Comparison of ENCODE assay signal across 5 fruit fly cellular contexts in the genomic region with DNA sequence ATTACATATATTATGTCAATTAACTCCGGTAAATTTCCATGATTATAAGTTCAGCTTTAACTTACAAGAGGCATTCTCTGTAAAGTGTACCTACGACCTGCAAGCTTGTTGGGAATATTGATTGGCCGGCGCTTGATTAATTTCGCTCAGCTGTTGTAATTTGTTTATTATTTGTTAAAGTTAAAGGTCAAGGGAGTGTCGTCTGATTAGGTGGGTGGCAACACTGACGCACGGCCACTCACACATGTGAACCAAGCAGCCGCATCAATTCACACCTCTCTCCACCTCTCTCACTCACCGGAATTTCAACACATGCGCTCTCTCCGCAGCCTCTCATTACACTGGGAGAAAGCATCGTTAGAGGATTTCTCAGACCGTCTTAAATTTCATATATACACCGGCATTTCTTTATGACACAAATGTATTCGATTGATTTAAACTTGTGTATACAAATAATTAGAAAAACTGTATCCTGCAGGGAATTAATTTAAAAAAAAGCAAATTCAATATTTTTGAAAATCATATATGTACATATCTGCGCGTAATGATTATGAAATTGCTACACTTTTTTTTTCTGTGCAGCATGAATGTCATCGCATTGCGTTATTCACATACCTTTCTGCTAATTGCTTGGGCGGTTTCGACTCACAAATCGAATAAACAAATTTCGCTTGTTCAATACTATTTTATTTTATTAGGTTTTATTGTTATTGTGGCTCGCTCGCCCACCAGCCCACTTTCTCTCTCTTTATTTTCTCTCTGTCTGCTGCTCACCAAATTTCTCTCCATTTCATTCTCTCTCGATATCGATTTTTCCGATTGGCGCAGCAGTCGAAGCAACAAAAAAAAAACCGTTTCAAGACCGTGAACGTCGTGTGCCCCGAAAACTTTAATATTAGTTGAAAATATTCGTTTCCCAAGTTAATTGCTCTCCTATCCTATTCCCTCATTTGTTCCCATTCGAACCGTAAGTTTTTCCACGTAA.
TF ChIP-seq lines count a peak whose summit lies in the region.

No protein-coding gene starts in this region.

- TF ChIP-seq CTCF in whole organism, embryonic (GFP tag; optimal IDR thresholded peaks at IDR 0.05; lab: Kevin White, UChicago): peak; percentile 48

TF ChIP-seq in whole organism, adult, 20 proteins besides CTCF, POLR2A, EP300 and RAD21 (continues in another document):
- TF ChIP-seq CG7045 (GFP tag; optimal IDR thresholded peaks at IDR 0.05; lab: Kevin White, UChicago): peak; percentile 91
- TF ChIP-seq Crg-1 (GFP tag; optimal IDR thresholded peaks at IDR 0.05; lab: Kevin White, UChicago): peak; percentile 44
- TF ChIP-seq Clk (GFP tag; optimal IDR thresholded peaks at IDR 0.05; lab: Kevin White, UChicago): peak; percentile 78
- peak; percentile 70 for TF ChIP-seq cic (GFP tag; optimal IDR thresholded peaks at IDR 0.05; lab: Kevin White, UChicago)
- peak; percentile 89 for TF ChIP-seq CG7101 (tag; optimal IDR thresholded peaks at IDR 0.05; lab: Kevin White, UChicago)
- peak; percentile 91 for TF ChIP-seq CG33017 (tag; optimal IDR thresholded peaks at IDR 0.05; lab: Kevin White, UChicago)
- peak; percentile 55 for TF ChIP-seq CG1620 (GFP tag; optimal IDR thresholded peaks at IDR 0.05; lab: Kevin White, UChicago)
- TF ChIP-seq kay (GFP tag; lab: Kevin White, UChicago; ENCODE audit: borderline replicate concordance): no peak
- TF ChIP-seq pad (GFP tag; optimal IDR thresholded peaks at IDR 0.05; lab: Kevin White, UChicago): peak; percentile 69
- peak; percentile 91 for TF ChIP-seq CG11617 (GFP tag; optimal IDR thresholded peaks at IDR 0.05; lab: Kevin White, UChicago)
- peak; percentile 89 for TF ChIP-seq CG12768 (GFP tag; optimal IDR thresholded peaks at IDR 0.05; lab: Kevin White, UChicago)
- TF ChIP-seq bab1 (GFP tag; optimal IDR thresholded peaks at IDR 0.05; lab: Kevin White, UChicago): peak; percentile 54
- TF ChIP-seq CG5204 (GFP tag; optimal IDR thresholded peaks at IDR 0.05; lab: Kevin White, UChicago): peak; percentile 88
- no peak for TF ChIP-seq cnc (optimal IDR thresholded peaks at IDR 0.05; lab: Kevin White, UChicago)
- peak; percentile 79 for TF ChIP-seq Hr96 (GFP tag; optimal IDR thresholded peaks at IDR 0.05; lab: Kevin White, UChicago)

TF ChIP-seq in whole organism, embryonic, 481 proteins besides CTCF, POLR2A, EP300 and RAD21 (continues in another document):
- TF ChIP-seq luna (GFP tag; optimal IDR thresholded peaks at IDR 0.05; lab: Kevin White, UChicago): peak; percentile 52
- TF ChIP-seq chm (GFP tag; IDR thresholded peaks at IDR 0.05; lab: Robert Waterston, UW): peak; percentile 78
- peak; percentile 69 for TF ChIP-seq Drgx (GFP tag; IDR thresholded peaks at IDR 0.05; lab: Robert Waterston, UW)
- TF ChIP-seq nmo (GFP tag; optimal IDR thresholded peaks at IDR 0.05; lab: Kevin White, UChicago): peak; percentile 95
- TF ChIP-seq abd-A (tag; optimal IDR thresholded peaks at IDR 0.05; lab: Kevin White, UChicago): no peak
- TF ChIP-seq CG31224 (GFP tag; IDR thresholded peaks at IDR 0.05; lab: Robert Waterston, UW): peak; percentile 77
- TF ChIP-seq CG4404 (GFP tag; IDR thresholded peaks at IDR 0.05; lab: Robert Waterston, UW): peak; percentile 84
- TF ChIP-seq Hr51 (GFP tag; optimal IDR thresholded peaks at IDR 0.05; lab: Kevin White, UChicago): peak; percentile 84 to 95
- peak; percentile 86 for TF ChIP-seq esg (GFP tag; conservative IDR thresholded peaks at IDR 0.05; lab: Robert Waterston, UW)
- peak; percentile 69 for TF ChIP-seq CG3065 (GFP tag; optimal IDR thresholded peaks at IDR 0.05; lab: Kevin White, UChicago)
- TF ChIP-seq unpg (GFP tag; optimal IDR thresholded peaks at IDR 0.05; lab: Kevin White, UChicago): peak; percentile 93
- TF ChIP-seq CG8478 (optimal IDR thresholded peaks at IDR 0.05; lab: Kevin White, UChicago): no peak
- peak; percentile 98 for TF ChIP-seq CG17361 (GFP tag; IDR thresholded peaks at IDR 0.05; lab: Robert Waterston, UW)
- TF ChIP-seq CG6689 (GFP tag; IDR thresholded peaks at IDR 0.05; lab: Robert Waterston, UW): peak; percentile 92
- TF ChIP-seq CG7556 (GFP tag; optimal IDR thresholded peaks at IDR 0.05; lab: Kevin White, UChicago): peak; percentile 97
- no peak for TF ChIP-seq h (optimal IDR thresholded peaks at IDR 0.05; lab: Kevin White, UChicago)

TF ChIP-seq in whole organism, prepupa, 60 proteins besides CTCF, POLR2A, EP300 and RAD21 (continues in another document):
- TF ChIP-seq CG6163 (GFP tag; IDR thresholded peaks at IDR 0.05; lab: Robert Waterston, UW): peak; percentile 74
- no peak for TF ChIP-seq CG6808 (GFP tag; optimal IDR thresholded peaks at IDR 0.05; lab: Kevin White, UChicago)
- TF ChIP-seq CG3919 (GFP tag; optimal IDR thresholded peaks at IDR 0.05; lab: Kevin White, UChicago): no peak
- TF ChIP-seq ss (GFP tag; optimal IDR thresholded peaks at IDR 0.05; lab: Kevin White, UChicago): no peak
- peak in 1 of 2 experiments; percentile 87 for TF ChIP-seq salr (GFP tag; optimal IDR thresholded peaks at IDR 0.05; lab: Kevin White, UChicago)
- TF ChIP-seq CG8632 (GFP tag; optimal IDR thresholded peaks at IDR 0.05; lab: Kevin White, UChicago): peak; percentile 65
- peak; percentile 89 for TF ChIP-seq CG8119 (GFP tag; IDR thresholded peaks at IDR 0.05; lab: Robert Waterston, UW)
- peak; percentile 79 for TF ChIP-seq CG4318 (GFP tag; optimal IDR thresholded peaks at IDR 0.05; lab: Kevin White, UChicago)
- peak; percentile 71 for TF ChIP-seq CG16779 (tag; optimal IDR thresholded peaks at IDR 0.05; lab: Kevin White, UChicago)
- no peak for TF ChIP-seq CG34406 (GFP tag; optimal IDR thresholded peaks at IDR 0.05; lab: Kevin White, UChicago)
- TF ChIP-seq fd85E (GFP tag; optimal IDR thresholded peaks at IDR 0.05; lab: Kevin White, UChicago): no peak
- peak; percentile 74; the same call in 2 of the 3 replicates for TF ChIP-seq eg (GFP tag; IDR thresholded peaks at IDR 0.05; lab: Robert Waterston, UW)
- TF ChIP-seq Smox (GFP tag; optimal IDR thresholded peaks at IDR 0.05; lab: Kevin White, UChicago): no peak
- peak; percentile 85 for TF ChIP-seq CG15336 (GFP tag; IDR thresholded peaks at IDR 0.05; lab: Robert Waterston, UW)
- peak; percentile 95 for TF ChIP-seq CG32006 (GFP tag; optimal IDR thresholded peaks at IDR 0.05; lab: Kevin White, UChicago)
- TF ChIP-seq CG3032 (tag; optimal IDR thresholded peaks at IDR 0.05; lab: Kevin White, UChicago): peak; percentile 64
- TF ChIP-seq Lpt (GFP tag; optimal IDR thresholded peaks at IDR 0.05; lab: Kevin White, UChicago): peak; percentile 77

TF ChIP-seq in whole organism, pupa, 21 proteins besides CTCF, POLR2A, EP300 and RAD21 (continues in another document):
- TF ChIP-seq CG13204 (GFP tag; optimal IDR thresholded peaks at IDR 0.05; lab: Kevin White, UChicago): no peak
- peak; percentile 79 for TF ChIP-seq CG4496 (GFP tag; IDR thresholded peaks at IDR 0.05; lab: Robert Waterston, UW)
- peak; percentile 56 for TF ChIP-seq Pif1B (GFP tag; optimal IDR thresholded peaks at IDR 0.05; lab: Kevin White, UChicago)
- peak; percentile 70 for TF ChIP-seq CG12605 (GFP tag; IDR thresholded peaks at IDR 0.05; lab: Robert Waterston, UW)
- 0 out of 3 replicates have a peak, but pooled peaks have one; percentile 58 for TF ChIP-seq fd96Ca (GFP tag; IDR thresholded peaks at IDR 0.05; lab: Robert Waterston, UW)
- peak; percentile 62 for TF ChIP-seq Ets98B (GFP tag; IDR thresholded peaks at IDR 0.05; lab: Robert Waterston, UW)
- no peak; the same call in 1 of the 2 replicates for TF ChIP-seq CG10348 (GFP tag; IDR thresholded peaks at IDR 0.05; lab: Robert Waterston, UW)
- peak; percentile 65 for TF ChIP-seq CG15710 (tag; optimal IDR thresholded peaks at IDR 0.05; lab: Kevin White, UChicago)
- TF ChIP-seq CG34367 (tag; optimal IDR thresholded peaks at IDR 0.05; lab: Kevin White, UChicago): no peak
- TF ChIP-seq Pif1A (GFP tag; optimal IDR thresholded peaks at IDR 0.05; lab: Kevin White, UChicago): no peak
- TF ChIP-seq CG8159 (tag; optimal IDR thresholded peaks at IDR 0.05; lab: Kevin White, UChicago): peak; percentile 80
- TF ChIP-seq gl (tag; optimal IDR thresholded peaks at IDR 0.05; lab: Kevin White, UChicago): no peak
- TF ChIP-seq CG17806 (tag; optimal IDR thresholded peaks at IDR 0.05; lab: Kevin White, UChicago): peak; percentile 63
- TF ChIP-seq D1 (tag; optimal IDR thresholded peaks at IDR 0.05; lab: Kevin White, UChicago): no peak
- peak; percentile 85 for TF ChIP-seq CG8301 (tag; optimal IDR thresholded peaks at IDR 0.05; lab: Kevin White, UChicago)
- TF ChIP-seq Snoo (tag; optimal IDR thresholded peaks at IDR 0.05; lab: Kevin White, UChicago): peak; percentile 71
- peak; percentile 78 for TF ChIP-seq CG32121 (GFP tag; IDR thresholded peaks at IDR 0.05; lab: Robert Waterston, UW)
- no peak for TF ChIP-seq CG14655 (GFP tag; optimal IDR thresholded peaks at IDR 0.05; lab: Kevin White, UChicago)

TF ChIP-seq in whole organism, wandering third instar larva, 38 proteins besides CTCF, POLR2A, EP300 and RAD21:
- TF ChIP-seq dmrt93B (GFP tag; optimal IDR thresholded peaks at IDR 0.05; lab: Kevin White, UChicago) (peak; percentile 51), h (GFP tag; optimal IDR thresholded peaks at IDR 0.05; lab: Kevin White, UChicago) (peak; percentile 78), CG32264 (GFP tag; optimal IDR thresholded peaks at IDR 0.05; lab: Kevin White, UChicago) (peak; percentile 7), ey (GFP tag; optimal IDR thresholded peaks at IDR 0.05; lab: Kevin White, UChicago) (peak; percentile 78), HLH106 (tag; optimal IDR thresholded peaks at IDR 0.05; lab: Kevin White, UChicago) (peak; percentile 73), CG9705 (GFP tag; optimal IDR thresholded peaks at IDR 0.05; lab: Kevin White, UChicago) (peak; percentile 65), Jra (GFP tag; optimal IDR thresholded peaks at IDR 0.05; lab: Kevin White, UChicago) (no peak), Dfd (GFP tag; optimal IDR thresholded peaks at IDR 0.05; lab: Kevin White, UChicago) (no peak), foxo (GFP tag; optimal IDR thresholded peaks at IDR 0.05; lab: Kevin White, UChicago) (peak in 1 of 2 experiments; percentile 77), Myc (optimal IDR thresholded peaks at IDR 0.05; lab: Kevin White, UChicago) (no peak), woc (GFP tag; optimal IDR thresholded peaks at IDR 0.05; lab: Kevin White, UChicago) (peak; percentile 50), br (GFP tag; optimal IDR thresholded peaks at IDR 0.05; lab: Kevin White, UChicago) (peak; percentile 68), sv (GFP tag; optimal IDR thresholded peaks at IDR 0.05; lab: Kevin White, UChicago) (peak; percentile 93), OdsH (GFP tag; optimal IDR thresholded peaks at IDR 0.05; lab: Kevin White, UChicago) (peak; percentile 78), fru (GFP tag; optimal IDR thresholded peaks at IDR 0.05; lab: Kevin White, UChicago) (peak; percentile 82)
